Worm (Caenorhabditis elegans) whole organism, L4/young adult: ENCODE data around the gene thoc-2.

Experiments used
- dao-5 ChIP-seq: sonication (generic microtip); optimal IDR thresholded peaks from 2 replicates; lab custom pipeline; 2016; ENCODE audit warnings: missing genotype, missing genetic modification characterization, moderate library complexity, missing compliant biosample characterization
- him-1 ChIP-seq: sonication (generic microtip); optimal IDR thresholded peaks from 2 replicates; lab custom pipeline; 2016; ENCODE audit warnings: missing genotype, missing genetic modification reagents, missing genetic modification characterization, missing compliant biosample characterization

DNA sequence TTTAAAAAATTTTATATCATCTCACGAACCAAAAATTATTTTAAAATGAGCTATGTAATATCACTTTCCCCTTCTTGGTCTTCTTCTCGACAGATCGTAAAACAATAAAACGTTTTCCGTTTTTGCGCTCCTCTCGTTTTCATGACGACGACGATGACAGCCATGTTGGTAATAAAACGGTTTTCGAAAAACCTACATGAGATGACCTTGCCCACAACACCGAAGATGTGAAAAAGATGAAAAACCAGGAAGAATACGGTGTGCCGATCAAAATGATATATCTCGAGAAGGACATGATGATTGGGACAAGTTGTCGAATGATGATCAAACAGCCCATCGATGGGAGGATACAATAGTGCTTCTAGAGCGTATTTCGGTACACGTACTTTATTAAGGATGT is 9.1 kb upstream of the thoc-2 start:
- TF ChIP-seq him-1 (tag; lab: Kevin White, UChicago) = no peak
- no peak for TF ChIP-seq dao-5 (tag; lab: Kevin White, UChicago)
